Worm (Caenorhabditis elegans) whole organism, L1 larva: Measurements from ENCODE around the gene W04B5.6.

Experiments used
- C16A3.4 ChIP-seq: fragments of 150-350 bp; optimal IDR thresholded peaks from 2 replicates; lab custom pipeline; 2014; ENCODE audit warnings: missing biosample characterization, missing genetic modification characterization
- F16B12.6 ChIP-seq: fragments of 150-350 bp; optimal IDR thresholded peaks from 2 replicates; lab custom pipeline; 2014; ENCODE audit warnings: missing biosample characterization, missing genetic modification characterization
- aly-2 ChIP-seq: fragments of 150-350 bp; optimal IDR thresholded peaks from 2 replicates; lab custom pipeline; 2014; ENCODE audit warnings: missing biosample characterization, missing genetic modification characterization
- ama-1 ChIP-seq: fragments of 150-350 bp; optimal IDR thresholded peaks from 2 replicates; lab custom pipeline; 2014
- blmp-1 ChIP-seq: fragments of 150-350 bp; optimal IDR thresholded peaks from 2 replicates; lab custom pipeline; 2014; ENCODE audit warnings: missing biosample characterization, missing genetic modification characterization
- ceh-82 ChIP-seq, 3 experiments: fragments of 150-350 bp in 1 of 3; sonication (generic microtip) in 2 of 3; optimal IDR thresholded peaks; 2 replicates each; lab custom pipeline; 2014 to 2017; ENCODE audit warnings: missing biosample characterization in 3 of 3, missing genetic modification characterization in 3 of 3
- dpl-1 ChIP-seq, 3 experiments: fragments of 150-350 bp in 2 of 3; sonication (generic microtip) in 1 of 3; optimal IDR thresholded peaks; 2 replicates each; lab custom pipeline; 2014 to 2017; ENCODE audit warnings: missing biosample characterization in 3 of 3, missing genetic modification characterization in 3 of 3, missing genetic modification reagents in 3 of 3
- dsc-1 ChIP-seq: sonication (generic microtip); optimal IDR thresholded peaks from 2 replicates; lab custom pipeline; 2016; ENCODE audit warnings: mild to moderate bottlenecking, missing genetic modification characterization, missing compliant biosample characterization
- efl-1 ChIP-seq, 4 experiments: fragments of 150-350 bp; optimal IDR thresholded peaks in 3 of 4; peaks in 1 of 4; 1 replicate in 1 of 4; 2 replicates in 3 of 4; lab custom pipeline; 2014; ENCODE audit warnings: missing biosample characterization in 2 of 4, missing genetic modification characterization in 2 of 4, missing genetic modification reagents in 2 of 4
- egl-13 ChIP-seq: sonication (generic microtip); optimal IDR thresholded peaks from 2 replicates; lab custom pipeline; 2016; ENCODE audit warnings: missing genotype, missing genetic modification reagents, missing genetic modification characterization, missing compliant biosample characterization
- elt-3 ChIP-seq, 6 experiments: fragments of 150-350 bp in 1 of 6; sonication (generic microtip); optimal IDR thresholded peaks; 2 replicates each; lab custom pipeline; 2017 to 2018; ENCODE audit warnings: missing biosample characterization in 6 of 6, missing genetic modification characterization in 6 of 6, inconsistent platforms in 1 of 6
- fkh-10 ChIP-seq: sonication (generic microtip); optimal IDR thresholded peaks from 2 replicates; lab custom pipeline; 2017; ENCODE audit warnings: missing biosample characterization, missing genetic modification reagents, missing genetic modification characterization
- fkh-8 ChIP-seq: sonication (generic microtip); optimal IDR thresholded peaks from 2 replicates; lab custom pipeline; 2016; ENCODE audit warnings: mild to moderate bottlenecking, missing genetic modification characterization, missing compliant biosample characterization
- fos-1 ChIP-seq: fragments of 150-350 bp; optimal IDR thresholded peaks from 2 replicates; lab custom pipeline; 2014; ENCODE audit warnings: missing biosample characterization, missing genetic modification characterization
- grh-1 ChIP-seq: fragments of 200-800 bp; sonication (Bioruptor generic); IDR thresholded peaks from 2 replicates; pipeline ENCODE4 v1.3.6; 2022; ENCODE audit warnings: missing genetic modification reagents, missing genetic modification characterization, missing compliant biosample characterization
- hpl-2 ChIP-seq: fragments of 150-350 bp; optimal IDR thresholded peaks from 2 replicates; lab custom pipeline; 2014; ENCODE audit warnings: missing biosample characterization, missing genetic modification reagents, missing genetic modification characterization
- irx-1 ChIP-seq: sonication (generic microtip); optimal IDR thresholded peaks from 2 replicates; lab custom pipeline; 2016; ENCODE audit warnings: missing genetic modification characterization, missing compliant biosample characterization
- isw-1 ChIP-seq: fragments of 200-800 bp; sonication (Bioruptor generic); IDR thresholded peaks from 2 replicates; pipeline ENCODE4 v1.3.6; 2022; ENCODE audit warnings: missing genetic modification characterization, missing compliant biosample characterization
- jun-1 ChIP-seq: fragments of 150-350 bp; optimal IDR thresholded peaks from 2 replicates; lab custom pipeline; 2014; ENCODE audit warnings: missing biosample characterization, missing genetic modification reagents, missing genetic modification characterization
- lin-15B ChIP-seq: fragments of 150-350 bp; sonication (generic microtip); optimal IDR thresholded peaks from 3 replicates; lab custom pipeline; 2014; ENCODE audit warnings: missing biosample characterization, missing genetic modification characterization
- lin-35 ChIP-seq, 2 experiments: fragments of 150-350 bp; optimal IDR thresholded peaks; 2 replicates each; lab custom pipeline; 2014; ENCODE audit warnings: missing biosample characterization in 2 of 2, missing genetic modification characterization in 2 of 2, missing genetic modification reagents in 2 of 2
- lin-39 ChIP-seq: fragments of 150-350 bp; optimal IDR thresholded peaks from 2 replicates; lab custom pipeline; 2014; ENCODE audit warnings: missing biosample characterization, missing genetic modification reagents, missing genetic modification characterization
- lsy-2 ChIP-seq, 2 experiments: fragments of 150-350 bp; optimal IDR thresholded peaks; 2 replicates each; lab custom pipeline; 2014; ENCODE audit warnings: missing biosample characterization in 2 of 2, missing genetic modification characterization in 2 of 2
- mab-9 ChIP-seq: fragments of 200-800 bp; sonication (Bioruptor generic); IDR thresholded peaks from 2 replicates; pipeline ENCODE4 v1.3.6; 2022; ENCODE audit warnings: missing genetic modification reagents, missing genetic modification characterization, missing compliant biosample characterization
- mep-1 ChIP-seq: fragments of 150-350 bp; optimal IDR thresholded peaks from 2 replicates; lab custom pipeline; 2014; ENCODE audit warnings: missing biosample characterization, missing genetic modification characterization
- nhr-11 ChIP-seq: fragments of 150-350 bp; optimal IDR thresholded peaks from 2 replicates; lab custom pipeline; 2014; ENCODE audit warnings: missing biosample characterization, missing genetic modification characterization
- nhr-12 ChIP-seq: sonication (generic microtip); optimal IDR thresholded peaks from 2 replicates; lab custom pipeline; 2017; ENCODE audit warnings: missing biosample characterization, missing genetic modification characterization
- nhr-19 ChIP-seq: fragments of 200-800 bp; sonication (Bioruptor generic); conservative IDR thresholded peaks from 2 replicates; pipeline ENCODE4 v1.3.6; 2022; ENCODE audit warnings: missing genetic modification characterization, missing compliant biosample characterization
- nhr-237 ChIP-seq: fragments of 150-350 bp; optimal IDR thresholded peaks from 2 replicates; lab custom pipeline; 2014; ENCODE audit warnings: missing biosample characterization, missing genetic modification characterization
- nhr-47 ChIP-seq: sonication (generic microtip); optimal IDR thresholded peaks from 2 replicates; lab custom pipeline; 2016; ENCODE audit warnings: mild to moderate bottlenecking, missing genetic modification characterization, moderate library complexity, missing compliant biosample characterization
- nhr-85 ChIP-seq: sonication (generic microtip); peaks from one replicate; lab custom pipeline; 2016; ENCODE audit warnings: missing genetic modification characterization, inconsistent platforms, missing compliant biosample characterization
- nhr-90 ChIP-seq: sonication (generic microtip); optimal IDR thresholded peaks from 2 replicates; lab custom pipeline; 2016; ENCODE audit warnings: mild to moderate bottlenecking, missing genetic modification characterization, missing compliant biosample characterization; ENCODE audit not compliant: poor library complexity
- pag-3 ChIP-seq: sonication (generic microtip); optimal IDR thresholded peaks from 2 replicates; lab custom pipeline; 2017; ENCODE audit warnings: missing genetic modification characterization, mild to moderate bottlenecking, missing compliant biosample characterization, antibody characterized with exemption, borderline replicate concordance; ENCODE audit not compliant: insufficient read depth
- pqm-1 ChIP-seq: sonication (generic microtip); optimal IDR thresholded peaks from 3 replicates; lab custom pipeline; 2017; ENCODE audit warnings: missing biosample characterization, missing genetic modification characterization
- skn-1 ChIP-seq: fragments of 150-350 bp; optimal IDR thresholded peaks from 2 replicates; lab custom pipeline; 2014; ENCODE audit warnings: missing biosample characterization, missing genetic modification characterization
- snpc-4 ChIP-seq: fragments of 150-350 bp; optimal IDR thresholded peaks from 2 replicates; lab custom pipeline; 2014; ENCODE audit warnings: missing biosample characterization, missing genetic modification characterization
- snu-23 ChIP-seq: sonication (generic microtip); optimal IDR thresholded peaks from 2 replicates; lab custom pipeline; 2016; ENCODE audit warnings: missing genetic modification characterization, missing compliant biosample characterization
- swsn-7 ChIP-seq: sonication (generic microtip); optimal IDR thresholded peaks from 2 replicates; lab custom pipeline; 2016; ENCODE audit warnings: missing genetic modification characterization, missing compliant biosample characterization
- tbx-2 ChIP-seq: sonication (generic microtip); optimal IDR thresholded peaks from 2 replicates; lab custom pipeline; 2016; ENCODE audit warnings: missing genetic modification characterization, missing compliant biosample characterization
- tlp-1 ChIP-seq: fragments of 150-350 bp; optimal IDR thresholded peaks from 2 replicates; lab custom pipeline; 2014; ENCODE audit warnings: missing biosample characterization, missing genetic modification characterization
- unc-130 ChIP-seq: fragments of 150-350 bp; optimal IDR thresholded peaks from 2 replicates; lab custom pipeline; 2017; ENCODE audit warnings: missing biosample characterization, missing genetic modification characterization, inconsistent platforms
- unc-86 ChIP-seq: sonication (generic microtip); optimal IDR thresholded peaks from 2 replicates; lab custom pipeline; 2016; ENCODE audit warnings: missing genetic modification characterization, missing compliant biosample characterization
- xbp-1 ChIP-seq: sonication (generic microtip); optimal IDR thresholded peaks from 2 replicates; lab custom pipeline; 2016; ENCODE audit warnings: missing genetic modification characterization, missing compliant biosample characterization

W04B5.6 gene

DNA sequence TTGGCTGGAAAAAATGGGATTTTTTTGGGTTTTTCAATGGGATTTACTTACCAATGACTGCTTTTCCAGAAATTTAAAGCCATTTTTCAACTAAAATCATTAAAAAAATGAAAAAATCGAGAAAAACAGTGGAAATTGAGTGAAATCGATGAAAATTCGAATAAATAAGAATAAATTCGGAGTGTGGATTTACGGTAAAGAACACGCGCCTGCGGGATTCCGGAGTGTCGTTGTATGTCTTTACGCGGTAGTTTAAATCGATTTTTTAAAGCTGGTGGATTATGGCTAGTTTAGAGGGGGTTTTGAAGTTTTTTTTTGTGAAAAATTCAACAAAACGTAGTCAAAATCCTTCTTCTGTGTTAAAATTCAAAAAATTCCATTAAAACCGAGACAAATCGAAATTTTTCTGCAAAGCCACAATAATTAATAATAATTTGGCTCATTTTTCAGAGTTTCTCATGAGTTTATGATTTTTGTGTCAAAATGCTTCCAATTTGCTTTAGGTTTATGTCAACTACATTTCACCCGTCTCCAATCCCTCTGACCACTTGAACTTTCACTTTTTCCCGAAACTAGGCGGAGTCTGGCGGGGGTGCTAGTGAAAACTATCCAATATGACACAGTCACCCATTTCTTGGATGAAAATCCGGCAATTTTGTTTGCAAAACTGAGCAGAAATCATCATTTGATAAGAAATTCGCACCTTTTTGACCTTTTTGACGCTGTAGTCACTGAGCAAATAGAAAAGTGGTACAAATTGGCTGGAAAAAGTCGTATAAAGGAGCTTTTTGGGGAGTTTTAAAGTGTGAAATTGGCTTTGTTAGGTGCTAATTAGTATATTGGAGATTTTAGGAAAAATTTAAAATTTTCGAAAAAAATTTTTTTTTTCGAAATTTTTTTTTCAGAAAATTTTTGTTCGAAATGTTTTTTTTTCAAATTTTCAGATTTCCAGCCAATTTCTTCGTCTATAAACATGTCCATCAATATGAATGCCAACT is 33.8 kb downstream of the W04B5.6 start, which contains the start of the genes cic-1 and strm-1:
cic-1 (minus strand) TSS at position 96 of the 998 bp plus-strand sequence.
strm-1 (plus strand) TSS at position 945 of the 998 bp plus-strand sequence.
- peak; percentile 64 for TF ChIP-seq swsn-7 (tag; lab: Kevin White, UChicago)
- TF ChIP-seq C16A3.4, result peak; percentile 60
- TF ChIP-seq nhr-237 (tag; lab: Kevin White, UChicago), result no peak
- peak; percentile 65 for TF ChIP-seq nhr-19 (GFP tag; lab: Robert Waterston, UW)
- no peak for TF ChIP-seq pqm-1 (tag; lab: Kevin White, UChicago)
- peak; percentile 57 for TF ChIP-seq xbp-1 (tag; lab: Kevin White, UChicago)
- TF ChIP-seq F16B12.6 (tag; lab: Kevin White, UChicago), result peak; percentile 69
- peak; percentile 50 for TF ChIP-seq nhr-11 (tag; lab: Kevin White, UChicago)
- TF ChIP-seq snu-23 (GFP tag; lab: Kevin White, UChicago), result peak; percentile 85
- TF ChIP-seq tlp-1 (tag; lab: Kevin White, UChicago), result no peak
- peak; percentile 80 to 84 for TF ChIP-seq lsy-2 (tag; optimal IDR thresholded peaks at IDR 0.05; lab: Kevin White, UChicago)
- peak; percentile 2 for TF ChIP-seq aly-2
- TF ChIP-seq nhr-47, result peak; percentile 77
- TF ChIP-seq mab-9 (GFP tag; lab: Robert Waterston, UW), result peak; percentile 70
- TF ChIP-seq lin-15B (tag; lab: Kevin White, UChicago), result peak; percentile 44
- peak; percentile 43 for TF ChIP-seq fkh-8 (tag; lab: Kevin White, UChicago)
- peak; percentile 80 to 96 for TF ChIP-seq efl-1 (optimal IDR thresholded peaks at IDR 0.05; lab: Kevin White, UChicago)
- TF ChIP-seq efl-1 (GFP tag; optimal IDR thresholded peaks at IDR 0.05 in 1 of 2; lab: Kevin White, UChicago), result peak; percentile 96 to 99
- TF ChIP-seq egl-13, result no peak
- TF ChIP-seq jun-1, result peak; percentile 32
- TF ChIP-seq mep-1, result peak; percentile 55
- no peak for TF ChIP-seq unc-130 (tag; lab: Kevin White, UChicago)
- no peak for TF ChIP-seq ama-1 (lab: Kevin White, UChicago)
- TF ChIP-seq irx-1 (tag; lab: Kevin White, UChicago), result peak; percentile 38
- TF ChIP-seq grh-1 (GFP tag; lab: Robert Waterston, UW), result 0 out of 2 replicates have a peak, but pooled peaks have one; percentile 29
- TF ChIP-seq nhr-90 (tag; lab: Kevin White, UChicago), result no peak
- peak in 1 of 6 experiments; percentile 33 for TF ChIP-seq elt-3 (tag; optimal IDR thresholded peaks at IDR 0.05; lab: Kevin White, UChicago)
- no peak for TF ChIP-seq hpl-2 (GFP tag; lab: Kevin White, UChicago)
- peak; percentile 55 for TF ChIP-seq dsc-1
- no peak for TF ChIP-seq nhr-12 (tag; lab: Kevin White, UChicago)
- peak; percentile 55 for TF ChIP-seq isw-1 (GFP tag; lab: Robert Waterston, UW)
- no peak for TF ChIP-seq fkh-10
- peak; percentile 62 for TF ChIP-seq unc-86 (tag; lab: Kevin White, UChicago)
- peak; percentile 56 for TF ChIP-seq lin-39 (tag; lab: Kevin White, UChicago)
- peak; percentile 12 for TF ChIP-seq fos-1 (tag; lab: Kevin White, UChicago)
- peak; percentile 32 for TF ChIP-seq nhr-85 (tag; lab: Kevin White, UChicago)
- peak; percentile 34 to 66 (median 42) for TF ChIP-seq ceh-82 (tag; optimal IDR thresholded peaks at IDR 0.05; lab: Kevin White, UChicago)
- TF ChIP-seq tbx-2, result peak; percentile 66
- peak; percentile 4 for TF ChIP-seq snpc-4 (tag; lab: Kevin White, UChicago)
- peak; percentile 95 to 96 for TF ChIP-seq lin-35 (GFP tag; optimal IDR thresholded peaks at IDR 0.05; lab: Kevin White, UChicago)
- TF ChIP-seq blmp-1 (tag; lab: Kevin White, UChicago), result peak; percentile 99
- TF ChIP-seq skn-1 (tag; lab: Kevin White, UChicago), result peak; percentile 59
- TF ChIP-seq dpl-1 (GFP tag; optimal IDR thresholded peaks at IDR 0.05; lab: Kevin White, UChicago), result peak; percentile 92 to 96 (median 95)
- TF ChIP-seq pag-3 (tag; lab: Kevin White, UChicago), result no peak
